Fruit fly (Drosophila melanogaster) whole organism, prepupa: ENCODE results near the gene FER.

ENCODE experiments used
- Blimp-1 ChIP-seq: fragments of 200-800 bp; sonication (Bioruptor generic); optimal IDR thresholded peaks from 3 replicates; lab custom pipeline; 2017; ENCODE audit warnings: missing biosample characterization, missing genetic modification characterization, mild to moderate bottlenecking, moderate library complexity, missing genetic modification reagents
- CG10631 ChIP-seq: fragments of 200-800 bp; sonication (Bioruptor generic); optimal IDR thresholded peaks from 2 replicates; lab custom pipeline; 2016; ENCODE audit warnings: missing biosample characterization, missing genetic modification characterization
- CG10669 ChIP-seq: fragments of 200-800 bp; sonication (Bioruptor generic); optimal IDR thresholded peaks from 3 replicates; lab custom pipeline; 2018; ENCODE audit warnings: missing biosample characterization, mild to moderate bottlenecking, missing genetic modification characterization, moderate library complexity
- CG11294 ChIP-seq: fragments of 200-800 bp; sonication (Bioruptor generic); IDR thresholded peaks from 2 replicates; pipeline ENCODE4 v1.3.6; 2022; ENCODE audit warnings: missing biosample characterization, missing genetic modification characterization
- CG11762 ChIP-seq: fragments of 200-800 bp; sonication (Bioruptor generic); optimal IDR thresholded peaks from 3 replicates; lab custom pipeline; 2016; ENCODE audit warnings: missing biosample characterization, missing genetic modification characterization; ENCODE audit not compliant: insufficient read depth
- CG11902 ChIP-seq: fragments of 200-800 bp; sonication (Bioruptor generic); optimal IDR thresholded peaks from 3 replicates; lab custom pipeline; 2016; ENCODE audit warnings: missing biosample characterization, missing genetic modification characterization
- CG1621 ChIP-seq: fragments of 200-800 bp; sonication (Bioruptor generic); optimal IDR thresholded peaks from 3 replicates; lab custom pipeline; 2018; ENCODE audit warnings: missing biosample characterization, mild to moderate bottlenecking, missing genetic modification characterization
- CG16779 ChIP-seq: fragments of 200-800 bp; sonication (Bioruptor generic); optimal IDR thresholded peaks from 3 replicates; lab custom pipeline; 2017; ENCODE audit warnings: missing biosample characterization, mild to moderate bottlenecking, missing genetic modification characterization
- CG3032 ChIP-seq: fragments of 200-800 bp; optimal IDR thresholded peaks from 2 replicates; lab custom pipeline; 2019; ENCODE audit warnings: missing biosample characterization, mild to moderate bottlenecking, missing genetic modification characterization, moderate library complexity
- CG31627 ChIP-seq: fragments of 200-800 bp; sonication (Bioruptor generic); optimal IDR thresholded peaks from 3 replicates; lab custom pipeline; 2016; ENCODE audit warnings: missing biosample characterization, missing genetic modification characterization
- CG32006 ChIP-seq: fragments of 200-800 bp; sonication (Bioruptor generic); optimal IDR thresholded peaks from 3 replicates; lab custom pipeline; 2017; ENCODE audit warnings: missing biosample characterization, mild to moderate bottlenecking, missing genetic modification characterization
- CG3919 ChIP-seq: fragments of 200-800 bp; sonication (Bioruptor generic); optimal IDR thresholded peaks from 3 replicates; lab custom pipeline; 2016; ENCODE audit warnings: missing biosample characterization, missing genetic modification characterization
- CG6163 ChIP-seq: fragments of 200-800 bp; sonication (Bioruptor generic); IDR thresholded peaks from 3 replicates; pipeline ENCODE4 v1.3.6; 2022; ENCODE audit warnings: missing biosample characterization, missing genetic modification characterization
- CG6276 ChIP-seq: fragments of 200-800 bp; sonication (Bioruptor generic); optimal IDR thresholded peaks from 2 replicates; lab custom pipeline; 2017; ENCODE audit warnings: missing biosample characterization, mild to moderate bottlenecking, missing genetic modification characterization
- CG6792 ChIP-seq: fragments of 200-800 bp; sonication (Bioruptor generic); optimal IDR thresholded peaks from 3 replicates; lab custom pipeline; 2016; ENCODE audit warnings: missing biosample characterization, missing genetic modification characterization
- CG7368 ChIP-seq: fragments of 200-800 bp; sonication (Bioruptor generic); optimal IDR thresholded peaks from 3 replicates; lab custom pipeline; 2016; ENCODE audit warnings: missing biosample characterization, missing genetic modification characterization
- CG8119 ChIP-seq: fragments of 200-800 bp; sonication (Bioruptor generic); IDR thresholded peaks from 3 replicates; pipeline ENCODE4 v1.3.6; 2022; ENCODE audit warnings: missing biosample characterization, missing genetic modification characterization
- CG8319 ChIP-seq: fragments of 200-800 bp; sonication (Bioruptor generic); optimal IDR thresholded peaks from 3 replicates; lab custom pipeline; 2016; ENCODE audit warnings: missing biosample characterization, missing genetic modification characterization
- CG8632 ChIP-seq: fragments of 200-800 bp; sonication (Bioruptor generic); optimal IDR thresholded peaks from 3 replicates; lab custom pipeline; 2016; ENCODE audit warnings: missing biosample characterization, missing genetic modification characterization
- CG9139 ChIP-seq: fragments of 200-800 bp; sonication (Bioruptor generic); optimal IDR thresholded peaks from 3 replicates; lab custom pipeline; 2017; ENCODE audit warnings: missing biosample characterization, mild to moderate bottlenecking, missing genetic modification characterization
- Eip75B ChIP-seq: fragments of 200-800 bp; sonication (Bioruptor generic); optimal IDR thresholded peaks from 3 replicates; lab custom pipeline; 2016; ENCODE audit warnings: missing biosample characterization, missing genetic modification characterization
- Ets21C ChIP-seq: fragments of 200-800 bp; sonication (Bioruptor generic); optimal IDR thresholded peaks from 3 replicates; lab custom pipeline; 2016; ENCODE audit warnings: missing biosample characterization, missing genetic modification characterization
- Ets96B ChIP-seq: fragments of 200-800 bp; optimal IDR thresholded peaks from 2 replicates; lab custom pipeline; 2019; ENCODE audit warnings: missing biosample characterization, mild to moderate bottlenecking, missing genetic modification characterization, moderate library complexity
- Gug ChIP-seq: fragments of 200-800 bp; sonication (Bioruptor generic); IDR thresholded peaks from 2 replicates; pipeline ENCODE4 v1.3.6; 2022; ENCODE audit warnings: missing biosample characterization, missing genetic modification characterization
- Hr38 ChIP-seq: sonication (Bioruptor generic); optimal IDR thresholded peaks from 2 replicates; lab custom pipeline; 2016; ENCODE audit warnings: missing biosample characterization, missing genetic modification characterization
- Hr4 ChIP-seq: fragments of 200-800 bp; sonication (Bioruptor generic); optimal IDR thresholded peaks from 3 replicates; lab custom pipeline; 2016; ENCODE audit warnings: missing biosample characterization, missing genetic modification characterization
- Lpt ChIP-seq: fragments of 200-800 bp; sonication (Bioruptor generic); optimal IDR thresholded peaks from 3 replicates; lab custom pipeline; 2016; ENCODE audit warnings: missing biosample characterization, missing genetic modification characterization
- OdsH ChIP-seq: fragments of 200-800 bp; sonication (Bioruptor generic); optimal IDR thresholded peaks from 3 replicates; lab custom pipeline; 2016; ENCODE audit warnings: missing biosample characterization, missing genetic modification characterization
- Smox ChIP-seq: fragments of 200-800 bp; sonication (Bioruptor generic); optimal IDR thresholded peaks from 3 replicates; lab custom pipeline; 2016; ENCODE audit warnings: missing biosample characterization, missing genetic modification characterization
- Sox102F ChIP-seq: fragments of 200-800 bp; sonication (Bioruptor generic); optimal IDR thresholded peaks from 2 replicates; lab custom pipeline; 2016; ENCODE audit warnings: missing biosample characterization, mild to moderate bottlenecking, missing genetic modification characterization
- Sox14 ChIP-seq: fragments of 200-800 bp; sonication (Bioruptor generic); optimal IDR thresholded peaks from 3 replicates; lab custom pipeline; 2016; ENCODE audit warnings: missing biosample characterization, missing genetic modification characterization
- Sox15 ChIP-seq: fragments of 200-800 bp; sonication (Bioruptor generic); optimal IDR thresholded peaks from 3 replicates; lab custom pipeline; 2016; ENCODE audit warnings: missing biosample characterization, missing genetic modification characterization
- achi ChIP-seq: fragments of 200-800 bp; sonication (Bioruptor generic); optimal IDR thresholded peaks from 3 replicates; lab custom pipeline; 2016; ENCODE audit warnings: missing biosample characterization, missing genetic modification characterization
- acj6 ChIP-seq: fragments of 200-800 bp; sonication (Bioruptor generic); optimal IDR thresholded peaks from 3 replicates; lab custom pipeline; 2016; ENCODE audit warnings: missing biosample characterization, missing genetic modification characterization
- cyc ChIP-seq: fragments of 200-800 bp; sonication (Bioruptor generic); optimal IDR thresholded peaks from 3 replicates; lab custom pipeline; 2016; ENCODE audit warnings: missing biosample characterization, missing genetic modification characterization
- dac ChIP-seq: fragments of 200-800 bp; sonication (Bioruptor generic); optimal IDR thresholded peaks from 2 replicates; lab custom pipeline; 2017; ENCODE audit warnings: missing biosample characterization, mild to moderate bottlenecking, missing genetic modification characterization
- dsx ChIP-seq: fragments of 200-800 bp; optimal IDR thresholded peaks from 3 replicates; lab custom pipeline; 2019; ENCODE audit warnings: missing biosample characterization, mild to moderate bottlenecking, missing genetic modification characterization, moderate library complexity; ENCODE audit not compliant: poor library complexity, severe bottlenecking
- esn ChIP-seq: fragments of 200-800 bp; sonication (Bioruptor generic); optimal IDR thresholded peaks from 2 replicates; lab custom pipeline; 2016; ENCODE audit warnings: missing biosample characterization, mild to moderate bottlenecking, missing genetic modification characterization, moderate library complexity
- fd85E ChIP-seq: fragments of 200-800 bp; sonication (Bioruptor generic); optimal IDR thresholded peaks from 3 replicates; lab custom pipeline; 2016; ENCODE audit warnings: missing biosample characterization, missing genetic modification characterization
- fkh ChIP-seq: fragments of 200-800 bp; sonication (Bioruptor generic); optimal IDR thresholded peaks from 3 replicates; lab custom pipeline; 2017; ENCODE audit warnings: missing biosample characterization, mild to moderate bottlenecking, missing genetic modification characterization, moderate library complexity
- lz ChIP-seq: fragments of 200-800 bp; sonication (Bioruptor generic); optimal IDR thresholded peaks from 3 replicates; lab custom pipeline; 2016; ENCODE audit warnings: missing biosample characterization, missing genetic modification characterization
- net ChIP-seq: fragments of 200-800 bp; sonication (Bioruptor generic); optimal IDR thresholded peaks from 3 replicates; lab custom pipeline; 2016; ENCODE audit warnings: missing biosample characterization, missing genetic modification characterization
- pdm3 ChIP-seq: fragments of 200-800 bp; sonication (Bioruptor generic); optimal IDR thresholded peaks from 3 replicates; lab custom pipeline; 2016; ENCODE audit warnings: missing biosample characterization, missing genetic modification characterization
- salr ChIP-seq, 2 experiments: fragments of 200-800 bp; sonication (Bioruptor generic); optimal IDR thresholded peaks; 3 replicates each; lab custom pipeline; 2016 to 2018; ENCODE audit warnings: missing biosample characterization in 2 of 2, missing genetic modification characterization in 2 of 2, mild to moderate bottlenecking in 1 of 2
- ss ChIP-seq, 2 experiments: fragments of 200-800 bp; sonication (Bioruptor generic); optimal IDR thresholded peaks; 2 replicates in 1 of 2; 3 replicates in 1 of 2; lab custom pipeline; 2017 to 2018; ENCODE audit warnings: mild to moderate bottlenecking in 2 of 2, missing biosample characterization in 2 of 2, missing genetic modification characterization in 2 of 2, moderate library complexity in 1 of 2
- svp ChIP-seq: fragments of 200-800 bp; sonication (Bioruptor generic); peaks from one replicate; lab custom pipeline; 2016; ENCODE audit warnings: missing biosample characterization, missing genetic modification characterization
- topi ChIP-seq: fragments of 200-800 bp; sonication (Bioruptor generic); optimal IDR thresholded peaks from 3 replicates; lab custom pipeline; 2016; ENCODE audit warnings: missing biosample characterization, missing genetic modification characterization
- vri ChIP-seq: fragments of 200-800 bp; sonication (Bioruptor generic); optimal IDR thresholded peaks from 3 replicates; lab custom pipeline; 2016; ENCODE audit warnings: missing biosample characterization, mild to moderate bottlenecking, missing genetic modification characterization

Gene FER

dm6 chr3R:9347702-9348378, 46.5 kb downstream of the FER start (continued):
- TF ChIP-seq acj6 (GFP tag; lab: Kevin White, UChicago) (peak; percentile 92), salr (GFP tag; optimal IDR thresholded peaks at IDR 0.05; lab: Kevin White, UChicago) (peak; percentile 85), achi (GFP tag; lab: Kevin White, UChicago) (peak; percentile 92), Eip75B (GFP tag; lab: Kevin White, UChicago) (peak; percentile 90), dsx (peak; percentile 89), CG6163 (GFP tag; lab: Robert Waterston, UW) (peak; percentile 90), net (peak; percentile 92), CG7368 (peak; percentile 87), Sox102F (GFP tag; lab: Kevin White, UChicago) (peak; percentile 82), Gug (GFP tag; lab: Robert Waterston, UW) (peak; percentile 82), dac (GFP tag; lab: Kevin White, UChicago) (peak; percentile 56), Hr4 (GFP tag; lab: Kevin White, UChicago) (peak; percentile 92), CG10631 (GFP tag; lab: Kevin White, UChicago) (peak; percentile 93), vri (peak; percentile 44), CG31627 (GFP tag; lab: Kevin White, UChicago) (peak; percentile 77), CG11902 (GFP tag; lab: Kevin White, UChicago) (peak; percentile 74), CG11762 (GFP tag; lab: Kevin White, UChicago) (peak; percentile 89), cyc (GFP tag; lab: Kevin White, UChicago) (peak; percentile 74), CG6792 (GFP tag; lab: Kevin White, UChicago) (peak; percentile 89), Smox (GFP tag; lab: Kevin White, UChicago) (peak; percentile 80), CG10669 (peak; percentile 91), pdm3 (GFP tag; lab: Kevin White, UChicago) (peak; percentile 93), Sox15 (GFP tag; lab: Kevin White, UChicago) (peak; percentile 77), Blimp-1 (GFP tag; lab: Kevin White, UChicago) (no peak), fkh (no peak), CG3032 (peak; percentile 89), CG11294 (GFP tag; lab: Robert Waterston, UW) (peak; percentile 42; the same call in 1 of the 2 replicates), CG32006 (GFP tag; lab: Kevin White, UChicago) (peak; percentile 93), CG3919 (GFP tag; lab: Kevin White, UChicago) (peak; percentile 92), CG1621 (peak; percentile 89), ss (GFP tag; optimal IDR thresholded peaks at IDR 0.05; lab: Kevin White, UChicago) (peak; percentile 78 to 90), CG8632 (GFP tag; lab: Kevin White, UChicago) (peak; percentile 88), Sox14 (GFP tag; lab: Kevin White, UChicago) (peak; percentile 90), svp (GFP tag; lab: Kevin White, UChicago) (peak; percentile 93), Ets21C (GFP tag; lab: Kevin White, UChicago) (peak; percentile 68)

DNA sequence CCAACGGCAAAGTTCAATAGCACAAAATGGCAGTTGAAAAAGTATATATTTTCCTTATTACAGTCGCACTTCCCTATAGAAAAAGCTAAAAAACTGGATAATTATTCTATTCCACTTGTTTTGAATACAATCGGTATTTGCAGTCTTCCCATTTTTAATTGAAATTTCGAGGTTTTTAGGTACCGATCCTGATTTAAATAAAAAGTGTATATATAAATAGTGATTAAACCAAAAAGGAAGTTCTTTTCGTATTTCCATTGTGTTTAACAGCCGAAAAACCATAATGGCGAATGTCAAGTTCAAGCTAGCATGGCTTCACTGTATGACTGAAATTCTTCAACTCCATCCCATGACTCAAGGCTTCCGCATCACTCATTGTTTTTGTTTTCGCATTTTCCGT, 47.8 kb downstream of the FER start:
- peak; percentile 52 for TF ChIP-seq CG3032
- TF ChIP-seq CG8119 (GFP tag; lab: Robert Waterston, UW) = peak; percentile 35; the same call in 1 of the 3 replicates
- peak; percentile 61 for TF ChIP-seq esn
- TF ChIP-seq Hr38 (GFP tag; lab: Kevin White, UChicago) = no peak
- TF ChIP-seq fd85E = no peak
- TF ChIP-seq topi = peak; percentile 51
- TF ChIP-seq CG11294 (GFP tag; lab: Robert Waterston, UW) = no peak
- peak; percentile 50 for TF ChIP-seq OdsH
- no peak for TF ChIP-seq CG9139
- no peak for TF ChIP-seq CG8319 (GFP tag; lab: Kevin White, UChicago)
- peak; percentile 57 for TF ChIP-seq CG32006 (GFP tag; lab: Kevin White, UChicago)
- TF ChIP-seq Sox14 (GFP tag; lab: Kevin White, UChicago) = peak; percentile 44
- TF ChIP-seq CG6792 (GFP tag; lab: Kevin White, UChicago) = peak; percentile 57
- TF ChIP-seq CG1621 = peak; percentile 5
- peak; percentile 6 for TF ChIP-seq CG11902 (GFP tag; lab: Kevin White, UChicago)
- TF ChIP-seq Ets96B (tag; lab: Kevin White, UChicago) = peak; percentile 49
- no peak for TF ChIP-seq CG6276 (GFP tag; lab: Kevin White, UChicago)
- no peak for TF ChIP-seq CG7368
- peak; percentile 37 for TF ChIP-seq CG10631 (GFP tag; lab: Kevin White, UChicago)
- no peak for TF ChIP-seq CG16779 (tag; lab: Kevin White, UChicago)
- peak; percentile 23 for TF ChIP-seq Sox15 (GFP tag; lab: Kevin White, UChicago)
- TF ChIP-seq net = peak; percentile 13
- TF ChIP-seq pdm3 (GFP tag; lab: Kevin White, UChicago) = peak; percentile 67
- TF ChIP-seq cyc (GFP tag; lab: Kevin White, UChicago) = no peak
- no peak for TF ChIP-seq Lpt (GFP tag; lab: Kevin White, UChicago)
- peak; percentile 46 for TF ChIP-seq lz (GFP tag; lab: Kevin White, UChicago)
